Worm (Caenorhabditis elegans) whole organism, early embryonic: ENCODE data around the gene plc-3.

ENCODE experiments used
- B0310.2 ChIP-seq: sonication (generic microtip); optimal IDR thresholded peaks from 2 replicates; lab custom pipeline; 2016; ENCODE audit warnings: mild to moderate bottlenecking, missing genetic modification characterization, missing compliant biosample characterization
- F13C5.2 ChIP-seq: sonication (generic microtip); optimal IDR thresholded peaks from 2 replicates; lab custom pipeline; 2017; ENCODE audit warnings: mild to moderate bottlenecking, missing genetic modification characterization, inconsistent platforms, missing compliant biosample characterization
- aly-1 ChIP-seq: sonication (generic microtip); optimal IDR thresholded peaks from 2 replicates; lab custom pipeline; 2016; ENCODE audit warnings: missing genetic modification characterization, missing compliant biosample characterization
- ama-1 ChIP-seq: fragments of 150-350 bp; optimal IDR thresholded peaks from 2 replicates; lab custom pipeline; 2014
- ceh-13 ChIP-seq: fragments of 200-800 bp; sonication (Bioruptor generic); optimal IDR thresholded peaks from 2 replicates; lab custom pipeline; 2018; ENCODE audit warnings: mild to moderate bottlenecking, missing genetic modification characterization, missing compliant biosample characterization
- ceh-36 ChIP-seq: sonication (generic microtip); optimal IDR thresholded peaks from 2 replicates; lab custom pipeline; 2016; ENCODE audit warnings: missing genetic modification characterization, inconsistent platforms, missing compliant biosample characterization
- ets-7 ChIP-seq: sonication (generic microtip); optimal IDR thresholded peaks from 2 replicates; lab custom pipeline; 2016; ENCODE audit warnings: missing genotype, missing genetic modification characterization, missing compliant biosample characterization
- flt-1 ChIP-seq: fragments of 200-800 bp; sonication (Bioruptor generic); IDR thresholded peaks from 2 replicates; pipeline ENCODE4 v1.3.6; 2022; ENCODE audit warnings: missing genetic modification characterization, missing compliant biosample characterization
- hmbx-1 ChIP-seq: sonication (generic microtip); optimal IDR thresholded peaks from 2 replicates; lab custom pipeline; 2016; ENCODE audit warnings: mild to moderate bottlenecking, missing genetic modification characterization, missing compliant biosample characterization
- hmg-4 ChIP-seq: fragments of 200-800 bp; sonication (Bioruptor generic); optimal IDR thresholded peaks from 2 replicates; lab custom pipeline; 2018; ENCODE audit warnings: mild to moderate bottlenecking, missing genetic modification characterization, missing compliant biosample characterization
- hnd-1 ChIP-seq: sonication (generic microtip); optimal IDR thresholded peaks from 2 replicates; lab custom pipeline; 2016; ENCODE audit warnings: missing genetic modification characterization, missing compliant biosample characterization
- pes-1 ChIP-seq: fragments of 200-800 bp; sonication (Bioruptor generic); IDR thresholded peaks from 2 replicates; pipeline ENCODE4 v1.3.6; 2022; ENCODE audit warnings: missing genetic modification reagents, missing genetic modification characterization, missing compliant biosample characterization
- scrt-1 ChIP-seq: fragments of 200-800 bp; sonication (Bioruptor generic); IDR thresholded peaks from 2 replicates; pipeline ENCODE4 v1.3.6; 2022; ENCODE audit warnings: missing genetic modification characterization, missing compliant biosample characterization
- sea-1 ChIP-seq: fragments of 200-800 bp; sonication (Bioruptor generic); conservative IDR thresholded peaks from 2 replicates; pipeline ENCODE4 v1.3.6; 2022; ENCODE audit warnings: missing genetic modification characterization, missing compliant biosample characterization
- tbx-11 ChIP-seq: fragments of 200-800 bp; sonication (Bioruptor generic); IDR thresholded peaks from 2 replicates; pipeline ENCODE4 v1.3.6; 2022; ENCODE audit warnings: missing genetic modification characterization, missing compliant biosample characterization
- tbx-37 ChIP-seq: fragments of 200-800 bp; sonication (Bioruptor generic); conservative IDR thresholded peaks from 2 replicates; pipeline ENCODE4 v1.3.6; 2022; ENCODE audit warnings: missing genetic modification reagents, missing genetic modification characterization, missing compliant biosample characterization
- tra-4 ChIP-seq: sonication (generic microtip); optimal IDR thresholded peaks from 2 replicates; lab custom pipeline; 2017; ENCODE audit warnings: missing genetic modification characterization, missing compliant biosample characterization

Gene plc-3

DNA sequence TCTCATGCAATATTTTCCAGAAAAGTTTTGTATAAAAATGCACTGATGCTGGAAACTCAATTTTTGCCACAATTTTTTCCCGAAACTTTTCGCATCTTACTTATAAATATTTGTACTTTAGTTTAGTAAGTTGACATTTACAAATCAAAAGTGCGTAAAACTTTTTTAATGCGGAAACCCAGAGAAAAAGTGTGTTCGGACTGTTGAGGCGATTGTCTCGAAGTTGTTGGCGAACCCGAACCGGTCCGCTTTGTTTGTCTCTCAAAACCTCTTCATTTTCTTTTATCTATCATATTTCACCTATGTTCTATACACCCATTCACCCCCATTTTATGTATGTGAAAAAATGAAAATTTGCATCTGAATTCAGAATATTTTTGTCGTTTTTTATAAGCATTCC is 2.0 kb upstream of the plc-3 start:
- no peak for TF ChIP-seq flt-1 (GFP tag; lab: Robert Waterston, UW)
- TF ChIP-seq ama-1 (lab: Kevin White, UChicago): no peak
- TF ChIP-seq F13C5.2 (tag; lab: Kevin White, UChicago): no peak
- no peak for TF ChIP-seq tbx-37 (GFP tag; lab: Robert Waterston, UW)
- no peak for TF ChIP-seq hmg-4 (GFP tag; lab: Kevin White, UChicago)
- TF ChIP-seq ceh-13 (GFP tag; lab: Kevin White, UChicago): no peak
- TF ChIP-seq B0310.2 (tag; lab: Kevin White, UChicago): no peak
- TF ChIP-seq scrt-1 (GFP tag; lab: Robert Waterston, UW): no peak
- TF ChIP-seq hnd-1 (tag; lab: Kevin White, UChicago): no peak
- TF ChIP-seq sea-1 (GFP tag; lab: Robert Waterston, UW): no peak
- no peak for TF ChIP-seq hmbx-1 (tag; lab: Kevin White, UChicago)
- no peak for TF ChIP-seq ceh-36 (tag; lab: Kevin White, UChicago)
- TF ChIP-seq tbx-11 (GFP tag; lab: Robert Waterston, UW): no peak
- no peak for TF ChIP-seq aly-1
- no peak for TF ChIP-seq pes-1 (GFP tag; lab: Robert Waterston, UW)
- no peak for TF ChIP-seq tra-4 (tag; lab: Kevin White, UChicago)
- no peak for TF ChIP-seq ets-7 (tag; lab: Kevin White, UChicago)

DNA sequence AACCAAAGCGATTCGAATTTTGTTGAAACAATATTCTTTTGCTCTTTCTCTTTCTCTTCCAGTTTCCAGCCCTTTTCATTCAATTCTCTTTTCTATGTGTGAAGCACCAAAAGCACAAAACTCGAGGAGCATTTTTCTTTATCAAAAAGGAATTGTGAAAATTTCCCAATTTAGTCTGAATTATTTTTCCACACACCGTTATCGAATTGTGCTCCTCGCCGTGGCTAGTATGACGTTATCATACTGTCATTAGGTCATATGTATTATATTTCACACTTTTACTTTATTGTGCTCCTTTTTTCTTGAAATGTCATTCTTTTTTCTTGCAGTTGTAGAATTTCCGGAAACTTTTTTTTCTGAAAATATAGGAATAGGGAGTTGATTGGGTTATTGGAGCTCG is 1.1 kb upstream of the plc-3 start:
- TF ChIP-seq ceh-36 (tag; lab: Kevin White, UChicago) (no peak), pes-1 (GFP tag; lab: Robert Waterston, UW) (no peak), scrt-1 (GFP tag; lab: Robert Waterston, UW) (no peak), hmbx-1 (tag; lab: Kevin White, UChicago) (no peak), flt-1 (GFP tag; lab: Robert Waterston, UW) (no peak), ceh-13 (GFP tag; lab: Kevin White, UChicago) (no peak), tbx-11 (GFP tag; lab: Robert Waterston, UW) (no peak), tbx-37 (GFP tag; lab: Robert Waterston, UW) (no peak), ets-7 (tag; lab: Kevin White, UChicago) (no peak), F13C5.2 (tag; lab: Kevin White, UChicago) (no peak), hnd-1 (tag; lab: Kevin White, UChicago) (no peak), ama-1 (lab: Kevin White, UChicago) (no peak), aly-1 (no peak), sea-1 (GFP tag; lab: Robert Waterston, UW) (no peak), hmg-4 (GFP tag; lab: Kevin White, UChicago) (no peak), B0310.2 (tag; lab: Kevin White, UChicago) (no peak), tra-4 (tag; lab: Kevin White, UChicago) (no peak)

DNA sequence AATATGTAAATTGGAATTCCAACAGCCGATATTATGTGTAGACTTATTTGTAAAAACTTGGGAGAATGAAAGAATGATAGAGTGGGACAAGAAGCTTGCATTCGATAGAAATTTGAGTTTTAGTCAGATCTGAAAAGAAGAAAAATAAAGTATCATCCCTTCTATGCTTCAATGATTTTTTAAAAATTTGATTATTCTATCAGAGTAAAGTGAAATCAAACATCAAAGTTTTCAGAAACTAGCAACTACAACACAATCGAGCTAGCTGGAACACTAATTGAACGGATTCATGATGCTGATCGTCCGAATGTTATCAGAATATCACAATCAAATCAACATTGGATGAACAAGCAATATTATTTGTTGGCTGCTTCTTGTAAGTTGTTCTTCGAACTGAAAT is 4.4 kb downstream of the plc-3 start, which contains the start of gene srh-135:
Gene srh-135 (minus strand): TSS at position 101 of the 400 bp plus-strand sequence.
- no peak for TF ChIP-seq hmg-4 (GFP tag; lab: Kevin White, UChicago)
- no peak for TF ChIP-seq scrt-1 (GFP tag; lab: Robert Waterston, UW)
- TF ChIP-seq ama-1 (lab: Kevin White, UChicago): no peak
- TF ChIP-seq sea-1 (GFP tag; lab: Robert Waterston, UW): no peak
- TF ChIP-seq tra-4 (tag; lab: Kevin White, UChicago): no peak
- TF ChIP-seq aly-1: no peak
- no peak for TF ChIP-seq tbx-37 (GFP tag; lab: Robert Waterston, UW)
- TF ChIP-seq tbx-11 (GFP tag; lab: Robert Waterston, UW): no peak
- no peak for TF ChIP-seq ets-7 (tag; lab: Kevin White, UChicago)
- TF ChIP-seq hnd-1 (tag; lab: Kevin White, UChicago): no peak
- no peak for TF ChIP-seq B0310.2 (tag; lab: Kevin White, UChicago)
- TF ChIP-seq hmbx-1 (tag; lab: Kevin White, UChicago): no peak
- TF ChIP-seq F13C5.2 (tag; lab: Kevin White, UChicago): no peak
- TF ChIP-seq ceh-13 (GFP tag; lab: Kevin White, UChicago): no peak
- TF ChIP-seq flt-1 (GFP tag; lab: Robert Waterston, UW): no peak
- no peak for TF ChIP-seq pes-1 (GFP tag; lab: Robert Waterston, UW)
- TF ChIP-seq ceh-36 (tag; lab: Kevin White, UChicago): no peak

ce11 chrII:10230972-10231371 is 8.3 kb downstream of the plc-3 start, which contains the start of gene T01E8.8:
TSS of gene T01E8.8 (plus strand) at chrII:10231272.
- TF ChIP-seq F13C5.2 (tag; lab: Kevin White, UChicago): no peak
- TF ChIP-seq aly-1: no peak
- no peak for TF ChIP-seq hmbx-1 (tag; lab: Kevin White, UChicago)
- no peak for TF ChIP-seq flt-1 (GFP tag; lab: Robert Waterston, UW)
- no peak for TF ChIP-seq ceh-36 (tag; lab: Kevin White, UChicago)
- TF ChIP-seq ama-1 (lab: Kevin White, UChicago): no peak
- TF ChIP-seq tbx-11 (GFP tag; lab: Robert Waterston, UW): no peak
- no peak for TF ChIP-seq B0310.2 (tag; lab: Kevin White, UChicago)

DNA sequence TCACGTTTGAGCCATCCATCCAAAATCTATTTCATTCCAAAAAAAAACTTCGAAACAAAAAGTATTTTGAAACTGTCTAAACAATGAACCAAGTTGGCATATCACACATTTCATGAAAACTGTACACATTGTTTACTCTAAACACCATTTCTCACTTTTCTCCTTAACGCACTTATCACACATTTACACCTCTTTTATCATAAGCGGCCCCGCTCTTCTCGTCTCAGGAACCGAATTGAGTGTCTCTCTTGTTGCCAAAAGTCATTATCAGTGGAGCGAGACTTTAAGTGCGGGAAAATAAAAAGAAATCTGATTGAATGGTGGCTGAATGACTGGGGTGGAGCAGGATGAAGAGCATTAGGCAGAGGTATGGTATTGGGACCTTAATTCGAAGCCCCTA is 9.2 kb downstream of the plc-3 start:
- TF ChIP-seq sea-1 (GFP tag; lab: Robert Waterston, UW) (no peak), tra-4 (tag; lab: Kevin White, UChicago) (no peak), ets-7 (tag; lab: Kevin White, UChicago) (no peak), tbx-11 (GFP tag; lab: Robert Waterston, UW) (no peak), tbx-37 (GFP tag; lab: Robert Waterston, UW) (no peak), hnd-1 (tag; lab: Kevin White, UChicago) (no peak), B0310.2 (tag; lab: Kevin White, UChicago) (no peak), ceh-36 (tag; lab: Kevin White, UChicago) (no peak), ama-1 (lab: Kevin White, UChicago) (no peak), pes-1 (GFP tag; lab: Robert Waterston, UW) (no peak), scrt-1 (GFP tag; lab: Robert Waterston, UW) (no peak), ceh-13 (GFP tag; lab: Kevin White, UChicago) (no peak), hmg-4 (GFP tag; lab: Kevin White, UChicago) (no peak), hmbx-1 (tag; lab: Kevin White, UChicago) (no peak), F13C5.2 (tag; lab: Kevin White, UChicago) (no peak), aly-1 (no peak), flt-1 (GFP tag; lab: Robert Waterston, UW) (no peak)

DNA sequence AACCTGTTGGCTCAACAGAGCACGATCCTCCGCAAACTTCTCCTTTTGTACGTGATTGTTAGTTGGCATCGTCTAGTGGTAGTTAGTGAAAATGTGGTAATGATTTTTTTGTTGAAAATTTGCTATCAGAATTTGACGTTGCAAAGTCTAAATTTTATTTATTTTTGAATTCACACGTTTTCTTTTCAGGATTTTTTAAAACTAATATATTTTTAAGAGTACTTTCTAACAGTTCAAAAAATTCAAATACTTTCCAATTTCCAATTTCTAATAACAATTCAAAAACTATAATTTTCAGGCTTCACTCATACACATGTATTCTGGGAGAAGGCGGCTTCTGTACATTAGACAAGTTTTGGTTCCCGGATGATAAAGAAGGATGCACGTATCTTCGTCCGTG is 11.7 kb downstream of the plc-3 start, which contains the start of gene ubxn-5:
Gene ubxn-5 (minus strand): TSS at position 101 of the 400 bp plus-strand sequence.
- TF ChIP-seq hmg-4 (GFP tag; lab: Kevin White, UChicago) (no peak), tra-4 (tag; lab: Kevin White, UChicago) (no peak), hnd-1 (tag; lab: Kevin White, UChicago) (no peak), aly-1 (no peak), tbx-11 (GFP tag; lab: Robert Waterston, UW) (no peak), B0310.2 (tag; lab: Kevin White, UChicago) (no peak)
